Worm (Caenorhabditis elegans): ENCODE data around the gene F47B8.5.
"Not testable (repeated sequence)": the region's sequence is repeated elsewhere in the genome, so short reads cannot be mapped to it uniquely, and the experiment has no call there.

Gene F47B8.5

DNA sequence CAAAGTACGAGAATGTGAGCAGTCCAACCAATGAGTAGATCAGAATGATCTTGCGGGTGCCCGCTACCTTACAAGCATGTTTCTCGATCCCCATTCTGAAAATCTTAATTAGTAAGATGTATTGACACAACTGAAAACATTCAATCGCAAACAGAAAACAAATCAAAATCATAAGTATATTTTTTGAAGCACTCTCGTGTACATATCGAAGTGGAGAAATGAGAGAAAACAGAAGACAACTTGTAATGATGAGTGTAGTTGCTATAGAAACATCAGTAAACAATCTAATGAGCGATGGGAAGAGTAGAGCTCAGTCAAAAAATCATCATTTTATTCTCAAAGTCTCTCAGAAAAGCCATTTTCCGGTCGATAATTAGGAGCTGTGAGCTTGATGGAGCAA, 15.0 kb downstream of the F47B8.5 start, which contains the start of gene F14D7.8:
TSS of gene F14D7.8 (minus strand) at position 101 of the 400 bp plus-strand sequence.
- TF ChIP-seq ztf-28 (GFP tag; IDR thresholded peaks at IDR 0.05) (no peak), chd-7 (tag; optimal IDR thresholded peaks at IDR 0.05) (no peak)

DNA sequence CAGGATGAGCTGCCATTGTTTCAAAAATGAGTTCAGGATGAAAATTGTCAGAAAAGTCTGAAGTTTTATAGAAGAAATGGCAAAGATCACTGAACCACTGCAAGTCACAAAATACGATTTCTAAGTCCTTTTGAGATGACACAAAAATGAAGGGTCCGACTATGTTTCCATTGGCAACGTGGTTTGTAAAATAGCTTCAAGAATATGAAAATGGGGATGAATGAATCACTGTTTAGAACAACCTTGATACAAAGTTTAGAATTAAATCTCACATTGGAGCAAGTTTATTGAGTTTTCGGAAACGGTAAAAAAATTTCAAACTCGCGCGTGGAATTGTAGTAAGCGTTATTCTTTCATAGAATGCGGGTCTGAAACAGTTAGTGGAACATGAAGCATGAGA, 16.6 kb downstream of the F47B8.5 start, which contains the start of gene ddn-3:
TSS of gene ddn-3 (minus strand) at position 101 of the 400 bp plus-strand sequence.
- TF ChIP-seq ztf-3 (GFP tag; optimal IDR thresholded peaks at IDR 0.05), result no peak
- no peak for TF ChIP-seq nhr-120 (GFP tag; IDR thresholded peaks at IDR 0.05)
- TF ChIP-seq D2030.7 (GFP tag; IDR thresholded peaks at IDR 0.05), result no peak
- no peak for TF ChIP-seq nhr-80 (tag; optimal IDR thresholded peaks at IDR 0.05)
- no peak for TF ChIP-seq F23B12.7 (tag; optimal IDR thresholded peaks at IDR 0.05; ENCODE audit: insufficient read depth)
- no peak for TF ChIP-seq let-526 (GFP tag; IDR thresholded peaks at IDR 0.05)
- TF ChIP-seq somi-1 (GFP tag; optimal IDR thresholded peaks at IDR 0.05), result no peak

DNA sequence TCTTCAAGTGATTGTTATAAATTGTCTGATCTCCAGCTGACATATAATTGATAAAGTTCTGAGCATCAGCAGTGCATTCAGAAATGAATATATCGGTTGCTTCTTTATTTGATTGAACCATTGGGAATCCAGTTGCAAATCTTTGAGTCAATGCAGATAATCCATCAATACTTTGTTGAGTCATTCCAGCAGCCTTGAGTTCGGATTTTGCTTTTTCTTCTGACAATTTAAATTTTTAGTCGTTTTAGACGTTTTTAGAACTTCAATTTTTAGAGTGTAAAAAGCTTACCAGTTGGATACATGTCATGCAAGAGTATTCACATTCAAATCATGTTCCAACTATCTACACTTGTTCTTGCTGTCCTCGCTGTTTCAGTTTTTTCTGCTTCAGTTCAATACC, 18.0 kb downstream of the F47B8.5 start, which contains the start of gene F14D7.14:
TSS of gene F14D7.14 (plus strand) at position 301 of the 400 bp plus-strand sequence.
- TF ChIP-seq aptf-2 (GFP tag; conservative IDR thresholded peaks at IDR 0.05); nfya-1 (tag; optimal IDR thresholded peaks at IDR 0.05; ENCODE audit: borderline replicate concordance, insufficient read depth); somi-1 (GFP tag; optimal IDR thresholded peaks at IDR 0.05): not testable (repeated sequence)

DNA sequence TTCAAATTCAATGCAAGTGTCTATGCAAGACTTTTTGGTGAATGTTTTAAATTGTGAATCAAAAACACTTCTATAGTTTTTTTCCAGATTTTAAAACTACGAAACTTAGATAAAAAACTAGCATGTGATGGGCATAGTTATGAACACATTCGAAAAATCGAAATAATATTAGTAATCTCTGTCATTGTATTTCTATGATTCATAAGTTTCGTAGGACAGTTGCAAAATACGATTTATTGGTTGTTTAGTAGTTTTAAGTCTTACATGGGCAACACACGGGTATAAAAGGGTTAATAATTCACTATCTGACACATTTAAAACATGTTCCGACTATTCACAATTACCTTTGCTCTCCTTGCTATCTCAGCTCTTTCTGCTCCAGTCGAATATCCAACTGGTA, 19.5 kb downstream of the F47B8.5 start, which contains the start of gene spig-5:
TSS of gene spig-5 (plus strand) at position 301 of the 400 bp plus-strand sequence.
- not testable (repeated sequence) for TF ChIP-seq nhr-179 (tag; optimal IDR thresholded peaks at IDR 0.05); hmg-20 (GFP tag; IDR thresholded peaks at IDR 0.05); attf-5 (GFP tag; optimal IDR thresholded peaks at IDR 0.05)

DNA sequence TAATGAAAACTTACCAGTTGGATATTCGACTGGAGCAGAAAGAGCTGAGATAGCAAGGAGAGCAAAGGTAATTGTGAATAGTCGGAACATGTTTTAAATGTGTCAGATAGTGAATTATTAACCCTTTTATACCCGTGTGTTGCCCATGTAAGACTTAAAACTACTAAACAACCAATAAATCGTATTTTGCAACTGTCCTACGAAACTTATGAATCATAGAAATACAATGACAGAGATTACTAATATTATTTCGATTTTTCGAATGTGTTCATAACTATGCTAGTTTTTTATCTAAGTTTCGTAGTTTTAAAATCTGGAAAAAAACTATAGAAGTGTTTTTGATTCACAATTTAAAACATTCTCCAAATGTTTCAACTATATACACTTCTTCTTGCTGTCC, 20.9 kb downstream of the F47B8.5 start, which contains the start of gene spig-4:
TSS of gene spig-4 (minus strand) at position 101 of the 400 bp plus-strand sequence.
- TF ChIP-seq madf-8 (GFP tag; conservative IDR thresholded peaks at IDR 0.05); dox-1 (GFP tag; IDR thresholded peaks at IDR 0.05); cebp-1 (GFP tag; IDR thresholded peaks at IDR 0.05); cebp-1 (tag; optimal IDR thresholded peaks at IDR 0.05): not testable (repeated sequence)

DNA sequence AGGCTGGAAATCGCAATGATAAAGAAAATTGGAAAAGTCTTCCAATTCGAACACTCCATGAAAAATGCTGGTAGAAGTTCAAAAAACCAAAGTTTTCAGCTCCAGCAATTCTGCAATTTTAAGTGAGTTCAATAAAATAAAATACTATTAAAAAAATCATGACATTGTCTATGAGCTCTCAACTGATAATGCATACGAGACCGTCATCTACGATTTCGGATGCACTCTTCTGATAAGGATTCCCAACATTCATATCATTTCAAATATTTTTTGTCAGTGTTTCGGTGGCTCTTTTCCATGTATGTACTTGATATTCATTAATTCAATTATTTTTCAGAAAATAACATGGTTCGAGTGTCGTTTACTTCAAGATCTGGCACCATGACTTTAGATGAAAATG, 26.6 kb downstream of the F47B8.5 start, which contains the start of gene F14D7.6:
TSS of gene F14D7.6 (plus strand) at position 338 of the 400 bp plus-strand sequence.
- TF ChIP-seq ceh-79 (tag; optimal IDR thresholded peaks at IDR 0.05) (no peak), nhr-80 (tag; optimal IDR thresholded peaks at IDR 0.05) (peak; percentile 21), ZK185.1 (tag; optimal IDR thresholded peaks at IDR 0.05; ENCODE audit: poor library complexity, severe bottlenecking) (no peak)

ce11 chrV:14299569-14300064, 28.1 kb downstream of the F47B8.5 start, which contains the start of the genes spig-3 and F14D7.12:
Gene spig-3, minus strand, starts transcription at chrV:14299669.
Gene F14D7.12, plus strand, starts transcription at chrV:14300014.
- no peak for TF ChIP-seq repo-1 (tag; optimal IDR thresholded peaks at IDR 0.05)
- no peak for TF ChIP-seq let-607 (tag; optimal IDR thresholded peaks at IDR 0.05)
- no peak for TF ChIP-seq athp-1 (tag; optimal IDR thresholded peaks at IDR 0.05)
- no peak for TF ChIP-seq egrh-3 (GFP tag; IDR thresholded peaks at IDR 0.05)
- TF ChIP-seq F52B5.7 (tag; optimal IDR thresholded peaks at IDR 0.05), result no peak
- TF ChIP-seq rec-8 (tag; optimal IDR thresholded peaks at IDR 0.05), result no peak
- no peak for TF ChIP-seq sea-2 (GFP tag; IDR thresholded peaks at IDR 0.05)
- TF ChIP-seq tbp1 (GFP tag; optimal IDR thresholded peaks at IDR 0.05), result no peak
- TF ChIP-seq F22D6.2 (tag; optimal IDR thresholded peaks at IDR 0.05), result no peak
